Fruit fly (Drosophila melanogaster): ENCODE measurements around the gene CG5404.

Gene CG5404

DNA sequence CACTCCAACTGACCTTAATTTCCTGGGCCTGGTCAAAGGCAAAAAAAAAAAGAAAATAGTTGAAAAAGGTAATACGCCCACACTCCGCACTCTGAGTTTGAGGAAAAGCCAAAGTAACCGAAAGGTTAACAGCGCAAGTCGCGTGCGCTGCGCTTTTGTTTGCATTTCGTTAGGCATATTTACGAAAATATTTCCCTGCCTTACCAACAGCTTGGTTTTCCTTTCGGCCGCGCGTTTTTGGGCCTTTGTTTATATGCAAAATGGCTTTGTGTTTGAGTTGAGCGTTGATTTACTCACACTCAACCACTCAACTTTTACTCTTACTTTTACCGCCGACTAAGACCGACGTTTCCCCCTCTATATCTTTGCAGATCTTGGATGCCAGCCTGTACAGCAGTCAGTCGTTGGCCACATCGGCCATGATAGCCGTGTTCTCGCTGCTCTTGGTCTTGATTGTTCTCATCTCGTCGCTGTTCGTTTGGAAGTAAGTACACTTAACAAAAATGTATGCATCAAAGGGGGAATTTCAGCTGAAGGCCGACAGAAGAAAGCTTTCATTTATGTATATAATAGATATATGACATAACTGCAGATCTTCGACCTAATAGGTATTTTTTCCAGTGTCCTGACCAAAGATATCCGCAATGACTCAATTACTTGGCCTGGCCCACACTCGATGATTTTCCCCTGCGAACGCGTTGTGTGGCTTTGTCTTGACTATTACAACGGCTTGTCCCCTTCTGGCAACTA lies 25.5 kb upstream of the CG5404 start:
- TF ChIP-seq CG3407 (GFP tag; optimal IDR thresholded peaks at IDR 0.05) (no peak), Tbp (GFP tag; optimal IDR thresholded peaks at IDR 0.05) (no peak), Vsx1 (GFP tag; optimal IDR thresholded peaks at IDR 0.05) (no peak), Drgx (GFP tag; IDR thresholded peaks at IDR 0.05) (0 out of 2 replicates have a peak, but pooled peaks have one; percentile 20), ind (GFP tag; optimal IDR thresholded peaks at IDR 0.05) (peak; percentile 9), chn (GFP tag; optimal IDR thresholded peaks at IDR 0.05) (no peak), gt (GFP tag; IDR thresholded peaks at IDR 0.05) (no peak), cato (GFP tag; optimal IDR thresholded peaks at IDR 0.05; ENCODE audit: borderline replicate concordance) (no peak), Blimp-1 (GFP tag; optimal IDR thresholded peaks at IDR 0.05) (peak; percentile 33), CG12769 (tag; optimal IDR thresholded peaks at IDR 0.05) (no peak), ATbp (GFP tag; optimal IDR thresholded peaks at IDR 0.05) (peak; percentile 15), Atf6 (GFP tag; IDR thresholded peaks at IDR 0.05) (no peak), NfI (GFP tag; optimal IDR thresholded peaks at IDR 0.05) (no peak), CG2116 (GFP tag; optimal IDR thresholded peaks at IDR 0.05) (no peak), Med (GFP tag) (peak; percentile 52), CG11504 (tag; optimal IDR thresholded peaks at IDR 0.05) (peak; percentile 17), CG2875 (GFP tag; optimal IDR thresholded peaks at IDR 0.05) (no peak), Ssrp (tag; optimal IDR thresholded peaks at IDR 0.05) (no peak), CG4707 (GFP tag; optimal IDR thresholded peaks at IDR 0.05) (no peak), CG4820 (GFP tag; optimal IDR thresholded peaks at IDR 0.05) (no peak), CG17328 (GFP tag; IDR thresholded peaks at IDR 0.05) (0 out of 2 replicates have a peak, but pooled peaks have one; percentile 13), gfzf (GFP tag; optimal IDR thresholded peaks at IDR 0.05) (no peak), Awh (GFP tag; IDR thresholded peaks at IDR 0.05) (0 out of 2 replicates have a peak, but pooled peaks have one; percentile 43), ranshi (GFP tag; IDR thresholded peaks at IDR 0.05) (0 out of 2 replicates have a peak, but pooled peaks have one; percentile 20), wek (GFP tag; optimal IDR thresholded peaks at IDR 0.05) (no peak), Ets65A (GFP tag) (peak; percentile 16), H15 (GFP tag; IDR thresholded peaks at IDR 0.05) (no peak), Rx (GFP tag; IDR thresholded peaks at IDR 0.05) (no peak), bcd (GFP tag; optimal IDR thresholded peaks at IDR 0.05) (no peak), ci (GFP tag; IDR thresholded peaks at IDR 0.05) (0 out of 3 replicates have a peak, but pooled peaks have one; percentile 45), CG16779 (GFP tag; IDR thresholded peaks at IDR 0.05) (no peak), CG30403 (GFP tag; optimal IDR thresholded peaks at IDR 0.05) (no peak), pum (GFP tag; optimal IDR thresholded peaks at IDR 0.05) (no peak), CG12236 (GFP tag; optimal IDR thresholded peaks at IDR 0.05) (no peak), CG30431 (GFP tag; optimal IDR thresholded peaks at IDR 0.05) (no peak), zfh1 (GFP tag; IDR thresholded peaks at IDR 0.05) (0 out of 3 replicates have a peak, but pooled peaks have one; percentile 43), kni (GFP tag; optimal IDR thresholded peaks at IDR 0.05) (peak; percentile 5), Xrp1 (GFP tag; IDR thresholded peaks at IDR 0.05) (peak; percentile 3; the same call in 1 of the 2 replicates), CG7839 (tag; optimal IDR thresholded peaks at IDR 0.05) (no peak), CG3847 (GFP tag; IDR thresholded peaks at IDR 0.05) (no peak), E2f2 (GFP tag; IDR thresholded peaks at IDR 0.05) (no peak)

Data from whole organism, embryonic.